Worm (Caenorhabditis elegans): ENCODE data around the gene fbxa-196.

fbxa-196 gene

DNA sequence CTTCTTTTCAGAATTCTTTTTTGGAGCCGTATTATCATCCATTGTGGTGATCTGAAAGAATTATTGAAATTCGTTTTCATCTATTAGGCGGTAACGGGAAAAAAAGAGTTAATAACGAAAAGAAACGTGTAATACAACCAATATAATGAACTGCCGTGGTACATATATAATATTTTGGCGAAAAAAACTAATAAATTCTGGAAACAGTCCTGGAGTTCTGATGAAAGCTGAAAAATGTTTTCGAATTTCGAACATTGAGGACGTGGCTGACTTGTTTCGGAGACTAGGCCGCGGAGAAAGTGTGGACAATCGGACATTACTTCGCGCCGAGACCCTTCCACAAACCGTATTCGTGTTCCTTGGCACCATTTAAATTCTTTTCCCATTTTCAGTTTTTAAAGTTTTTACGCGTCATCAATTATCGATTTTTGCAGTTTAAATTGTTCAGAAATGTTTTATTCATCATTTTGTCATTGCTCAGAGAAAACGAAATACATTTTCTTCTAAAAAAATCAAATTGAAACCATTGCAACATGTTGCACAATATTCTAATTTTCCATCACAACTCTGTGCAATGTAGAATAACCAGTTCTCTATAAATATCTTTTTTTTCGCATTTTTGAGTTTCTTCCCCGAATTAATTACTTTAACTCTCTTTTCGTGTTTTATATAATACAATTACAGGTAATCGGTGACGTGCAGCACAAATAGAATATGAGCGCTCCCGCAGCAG, 14.8 kb upstream of the fbxa-196 start, which contains the start of the genes gad-1 and erfa-1 (continued):
- TF ChIP-seq mcd-1 (GFP tag; IDR thresholded peaks at IDR 0.05) (peak; percentile 78), somi-1 (GFP tag; optimal IDR thresholded peaks at IDR 0.05) (no peak), pbrm-1 (GFP tag; IDR thresholded peaks at IDR 0.05) (peak; percentile 22; the same call in 1 of the 2 replicates), Y79H2A.3 (GFP tag; conservative IDR thresholded peaks at IDR 0.05) (no peak), akir-1 (GFP tag; optimal IDR thresholded peaks at IDR 0.05) (no peak), hlh-12 (tag; optimal IDR thresholded peaks at IDR 0.05) (no peak), efl-1 (GFP tag; optimal IDR thresholded peaks at IDR 0.05) (peak; percentile 67), repo-1 (tag; optimal IDR thresholded peaks at IDR 0.05) (no peak), gei-17 (GFP tag; optimal IDR thresholded peaks at IDR 0.05) (no peak), madf-6 (GFP tag; IDR thresholded peaks at IDR 0.05) (peak; percentile 69), ztf-25 (GFP tag; IDR thresholded peaks at IDR 0.05) (0 out of 2 replicates have a peak, but pooled peaks have one; percentile 47), D2030.7 (GFP tag; IDR thresholded peaks at IDR 0.05) (peak; percentile 37; the same call in 1 of the 2 replicates), rcor-1 (GFP tag; IDR thresholded peaks at IDR 0.05) (peak; percentile 68), dox-1 (GFP tag; IDR thresholded peaks at IDR 0.05) (peak; percentile 69), ceh-91 (GFP tag; IDR thresholded peaks at IDR 0.05) (peak; percentile 51), F39B2.1 (GFP tag; IDR thresholded peaks at IDR 0.05) (no peak)

DNA sequence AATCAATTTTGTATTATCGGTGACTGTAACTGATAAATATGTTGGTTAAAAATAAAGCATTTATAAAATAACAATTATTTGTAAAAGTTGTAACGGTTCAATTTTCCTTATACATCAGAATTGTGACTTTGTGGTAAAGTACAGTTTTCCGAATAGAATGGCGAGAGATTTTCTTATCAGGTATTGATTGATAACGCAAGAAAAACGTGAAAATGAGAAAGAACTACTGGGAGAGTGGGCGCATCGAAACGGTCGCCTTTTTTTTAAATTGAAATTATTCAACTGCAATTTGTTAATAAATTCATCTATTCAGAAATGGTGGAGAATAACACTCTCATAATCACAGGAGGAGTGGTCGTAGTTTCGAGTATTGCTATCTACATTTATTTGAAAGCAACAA, 12.1 kb upstream of the fbxa-196 start, which contains the start of gene hpo-19:
Gene hpo-19, plus strand, starts transcription at position 314 of the 400 bp plus-strand sequence.
- TF ChIP-seq F49E8.2 (tag; optimal IDR thresholded peaks at IDR 0.05; ENCODE audit: insufficient read depth) (peak; percentile 35), madf-6 (GFP tag; IDR thresholded peaks at IDR 0.05) (peak; percentile 26; the same call in 1 of the 2 replicates), nhr-80 (tag; optimal IDR thresholded peaks at IDR 0.05) (peak; percentile 61), ekl-4 (GFP tag; IDR thresholded peaks at IDR 0.05) (peak; percentile 19; the same call in 1 of the 2 replicates), snpc-3.4 (tag; optimal IDR thresholded peaks at IDR 0.05) (peak; percentile 45), madf-3 (GFP tag; IDR thresholded peaks at IDR 0.05) (0 out of 2 replicates have a peak, but pooled peaks have one; percentile 54), repo-1 (tag; optimal IDR thresholded peaks at IDR 0.05) (no peak), B0035.1 (tag; optimal IDR thresholded peaks at IDR 0.05) (no peak)

DNA sequence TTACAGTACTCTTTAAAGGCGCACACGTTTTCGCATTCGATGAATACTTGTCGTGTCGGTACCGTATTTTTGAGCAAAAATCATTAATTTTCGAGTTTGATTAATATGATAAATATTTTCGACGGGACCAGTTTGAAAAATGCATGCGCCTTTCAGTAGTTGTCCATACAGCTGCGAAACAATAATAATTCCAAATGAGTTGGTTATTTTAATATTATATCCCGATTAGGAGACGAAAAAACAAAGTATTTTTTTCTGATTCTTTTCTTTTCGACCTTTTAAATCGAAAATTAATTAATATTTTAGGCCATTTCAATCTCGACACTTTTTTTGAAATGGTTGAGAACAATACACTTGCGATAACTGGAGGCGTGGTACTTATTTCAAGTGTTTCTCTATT, 9.9 kb upstream of the fbxa-196 start, which contains the start of gene T05H4.4:
Gene T05H4.4, plus strand, starts transcription at position 301 of the 400 bp plus-strand sequence.
- TF ChIP-seq unc-62 (GFP tag; optimal IDR thresholded peaks at IDR 0.05) = no peak

DNA sequence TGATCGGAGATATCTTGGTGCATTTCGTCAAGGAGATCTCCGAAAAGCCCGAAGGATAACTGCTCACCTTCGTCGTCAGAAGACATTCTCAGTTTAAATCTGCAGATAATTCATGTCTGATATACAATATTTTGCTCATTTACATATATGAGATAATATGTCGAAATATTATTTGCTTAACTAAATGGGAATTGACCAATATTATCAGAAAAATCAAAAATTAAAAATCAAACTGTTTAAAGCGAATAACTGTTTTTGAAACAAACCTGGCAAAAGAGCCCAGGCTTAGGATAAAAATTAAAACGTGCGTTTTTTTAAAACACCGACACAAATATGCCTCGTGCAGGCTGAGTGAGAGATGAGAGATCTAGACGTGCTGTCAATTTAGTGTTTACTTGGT, 6.8 kb upstream of the fbxa-196 start, which contains the start of gene T05H4.15:
Gene T05H4.15, minus strand, starts transcription at position 101 of the 400 bp plus-strand sequence.
- TF ChIP-seq lir-1 (GFP tag; conservative IDR thresholded peaks at IDR 0.05) = no peak
- no peak for TF ChIP-seq ztf-25 (GFP tag; IDR thresholded peaks at IDR 0.05)
- no peak for TF ChIP-seq egl-18 (GFP tag; IDR thresholded peaks at IDR 0.05)
- no peak for TF ChIP-seq F57C9.4 (tag; optimal IDR thresholded peaks at IDR 0.05)
- TF ChIP-seq sdz-38 (tag; optimal IDR thresholded peaks at IDR 0.05) = no peak
- TF ChIP-seq fkh-3 (tag; optimal IDR thresholded peaks at IDR 0.05) = no peak
- no peak for TF ChIP-seq nhr-27 (tag; optimal IDR thresholded peaks at IDR 0.05)
- no peak for TF ChIP-seq him-1 (tag; optimal IDR thresholded peaks at IDR 0.05)
- no peak for TF ChIP-seq zfh-2 (GFP tag; conservative IDR thresholded peaks at IDR 0.05)
- TF ChIP-seq xnd-1 (tag; optimal IDR thresholded peaks at IDR 0.05) = no peak
- no peak for TF ChIP-seq cebp-1 (GFP tag; IDR thresholded peaks at IDR 0.05)
- no peak for TF ChIP-seq cebp-1 (tag; optimal IDR thresholded peaks at IDR 0.05)

Measured in whole organism, young adult.